Fruit fly (Drosophila melanogaster) S2 (cell line): ENCODE results near the gene brm.

Experiments
- CG8478 ChIP-seq: fragments of >200 bp; optimal IDR thresholded peaks from 2 replicates; lab custom pipeline; 2018
- CTCF ChIP-seq, 2 experiments: fragments of >200 bp; optimal IDR thresholded peaks; 2 replicates each; lab custom pipeline; 2018

The brm gene

dm6 chr3L:15982783-15983432 is at the start of gene brm, which contains the start of gene Arl1:
Gene brm (minus strand): TSS chr3L:15982869.
Gene Arl1 (plus strand): TSS chr3L:15983135.
- TF ChIP-seq CG8478: no peak
- no peak for TF ChIP-seq CTCF (optimal IDR thresholded peaks at IDR 0.05; lab: Kevin White, UChicago)

dm6 chr3L:16028924-16029323 is 46.3 kb upstream of the brm start:
- TF ChIP-seq CG8478 (no peak), CTCF (optimal IDR thresholded peaks at IDR 0.05; lab: Kevin White, UChicago) (no peak)

dm6 chr3L:16027163-16027633 is 44.5 kb upstream of the brm start:
- no peak for TF ChIP-seq CG8478
- TF ChIP-seq CTCF (optimal IDR thresholded peaks at IDR 0.05; lab: Kevin White, UChicago): no peak

DNA sequence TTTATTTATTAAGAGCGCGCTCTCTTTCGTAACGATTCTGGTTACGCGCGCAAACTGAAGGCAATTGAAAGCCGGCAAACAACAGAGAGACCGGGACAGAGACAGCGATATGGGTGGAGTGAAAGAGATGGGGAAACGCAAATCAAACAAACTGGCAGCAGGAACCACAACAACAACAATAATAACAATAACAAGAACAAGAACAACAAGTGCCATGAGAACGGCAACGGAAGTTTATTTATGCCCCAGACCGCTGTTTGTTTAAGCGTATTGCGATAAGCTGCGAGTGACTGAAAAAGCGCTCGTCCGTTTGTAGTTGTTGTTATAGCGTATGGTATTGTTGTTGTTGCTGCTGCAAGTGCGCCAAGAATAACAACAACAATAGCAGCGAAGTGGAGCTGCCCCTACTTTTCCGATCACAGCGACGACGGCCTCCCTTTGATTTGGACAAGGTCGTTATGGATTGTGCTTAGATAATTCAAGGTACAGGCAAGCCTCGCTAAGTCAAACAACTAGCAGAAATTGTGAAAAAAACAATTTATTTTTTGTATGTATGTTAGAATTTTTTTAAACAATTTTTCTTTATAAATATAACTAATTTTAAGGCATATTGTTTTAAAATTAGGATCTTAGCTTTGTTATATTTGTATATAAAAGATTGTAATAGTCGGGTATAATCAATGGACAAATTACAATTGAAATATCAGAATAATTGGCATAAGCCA is 43.6 kb upstream of the brm start:
- TF ChIP-seq CTCF (optimal IDR thresholded peaks at IDR 0.05; lab: Kevin White, UChicago) (no peak), CG8478 (no peak)

DNA sequence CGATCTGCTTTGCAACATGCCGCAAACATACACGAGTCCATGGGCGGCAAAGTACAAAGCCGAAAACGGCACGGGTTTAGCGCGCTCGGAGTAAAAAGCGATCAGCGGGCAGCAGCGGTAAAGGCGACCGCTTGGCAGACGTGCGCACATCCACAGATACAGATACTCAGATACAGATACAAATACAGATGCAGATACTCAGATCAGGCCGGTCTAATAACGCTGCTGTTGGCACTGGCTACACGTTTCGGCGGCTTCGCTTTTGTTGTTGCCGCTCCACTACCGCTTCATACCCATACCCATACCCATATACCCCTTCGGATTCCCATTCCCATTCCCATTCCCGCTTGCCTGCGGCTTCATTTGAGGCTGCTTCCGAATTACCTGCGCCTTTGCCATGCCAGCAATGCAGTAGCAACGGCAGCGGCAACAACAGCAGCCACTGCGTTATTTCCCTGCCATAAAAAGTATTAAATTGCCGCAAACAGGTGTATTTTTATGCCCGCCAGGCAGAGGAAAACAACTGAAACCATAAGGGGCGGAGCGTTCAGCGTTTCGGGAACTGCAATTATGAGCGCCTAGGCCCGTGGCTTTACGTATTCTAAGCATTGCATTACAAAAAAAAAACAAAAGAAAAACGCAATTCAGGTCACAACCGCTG is 42.5 kb upstream of the brm start:
- no peak for TF ChIP-seq CTCF (optimal IDR thresholded peaks at IDR 0.05; lab: Kevin White, UChicago)
- no peak for TF ChIP-seq CG8478

DNA sequence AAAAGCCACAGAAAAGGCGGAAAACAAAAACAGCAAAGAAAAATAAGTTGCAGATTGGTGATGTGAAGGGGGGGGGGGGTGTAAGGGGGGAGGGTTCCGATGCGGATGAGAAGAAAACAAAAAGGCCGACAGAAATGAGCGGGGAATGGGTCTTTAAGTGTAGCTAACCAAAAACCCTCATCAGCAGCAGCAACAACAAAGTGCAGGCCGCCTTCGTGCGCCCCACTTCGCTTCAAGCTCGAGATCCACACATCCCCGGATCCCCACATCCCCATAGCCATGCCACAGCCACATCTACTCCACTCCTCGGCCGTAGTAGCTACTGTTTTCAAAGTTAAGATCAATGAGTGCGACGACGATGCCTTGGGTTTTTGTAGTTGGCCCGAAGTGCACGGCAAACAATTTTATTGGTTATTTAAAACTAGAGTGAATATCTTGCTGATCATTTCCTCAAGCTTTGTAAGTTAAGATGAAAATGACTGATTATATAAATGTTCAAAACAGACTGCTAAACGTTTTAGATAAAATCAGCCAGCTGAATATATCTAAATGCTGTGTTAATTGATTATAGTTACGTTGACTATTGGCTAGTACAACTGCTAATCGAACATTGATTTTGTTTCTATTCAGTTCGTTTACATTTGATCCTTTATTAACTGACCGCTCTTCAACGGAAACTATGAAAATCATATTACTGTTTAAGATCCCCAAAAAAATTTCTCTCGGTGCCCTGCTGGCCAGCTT is 41.8 kb upstream of the brm start:
- TF ChIP-seq CG8478 (no peak), CTCF (optimal IDR thresholded peaks at IDR 0.05; lab: Kevin White, UChicago) (no peak)

DNA sequence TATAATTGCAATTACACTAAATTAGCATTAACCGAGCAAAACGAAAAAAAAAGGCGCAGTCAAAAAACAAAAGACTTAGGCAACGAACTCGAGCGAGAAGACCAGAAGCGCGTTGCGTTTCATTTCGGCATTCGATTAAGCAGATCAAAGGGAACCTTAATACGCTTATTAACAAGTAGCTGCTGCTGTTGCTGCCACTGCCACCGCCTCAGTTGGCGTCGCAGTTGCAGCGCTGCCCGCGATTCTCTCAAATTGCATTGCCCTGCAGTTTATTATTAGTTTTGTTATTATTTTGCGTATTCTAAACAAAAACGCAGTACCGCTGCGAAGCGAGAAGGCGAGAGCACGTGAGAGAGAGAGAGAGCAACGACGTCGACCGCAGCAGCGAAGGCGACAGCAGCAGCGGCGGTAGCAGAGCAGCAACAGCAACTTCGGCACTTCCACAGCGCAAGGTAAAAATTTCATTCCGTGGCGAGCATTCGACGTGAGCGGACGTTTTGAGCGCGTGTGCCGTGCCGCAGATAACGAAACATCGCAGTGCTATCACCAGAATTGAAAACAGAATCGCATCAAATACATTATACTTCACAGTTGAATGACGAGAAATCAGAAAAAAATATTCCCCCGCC is 40.5 kb upstream of the brm start, which contains the start of gene Notum:
Gene Notum, plus strand, starts transcription at position 461 of the 629 bp plus-strand sequence.
- TF ChIP-seq CTCF (optimal IDR thresholded peaks at IDR 0.05; lab: Kevin White, UChicago) (no peak), CG8478 (no peak)

DNA sequence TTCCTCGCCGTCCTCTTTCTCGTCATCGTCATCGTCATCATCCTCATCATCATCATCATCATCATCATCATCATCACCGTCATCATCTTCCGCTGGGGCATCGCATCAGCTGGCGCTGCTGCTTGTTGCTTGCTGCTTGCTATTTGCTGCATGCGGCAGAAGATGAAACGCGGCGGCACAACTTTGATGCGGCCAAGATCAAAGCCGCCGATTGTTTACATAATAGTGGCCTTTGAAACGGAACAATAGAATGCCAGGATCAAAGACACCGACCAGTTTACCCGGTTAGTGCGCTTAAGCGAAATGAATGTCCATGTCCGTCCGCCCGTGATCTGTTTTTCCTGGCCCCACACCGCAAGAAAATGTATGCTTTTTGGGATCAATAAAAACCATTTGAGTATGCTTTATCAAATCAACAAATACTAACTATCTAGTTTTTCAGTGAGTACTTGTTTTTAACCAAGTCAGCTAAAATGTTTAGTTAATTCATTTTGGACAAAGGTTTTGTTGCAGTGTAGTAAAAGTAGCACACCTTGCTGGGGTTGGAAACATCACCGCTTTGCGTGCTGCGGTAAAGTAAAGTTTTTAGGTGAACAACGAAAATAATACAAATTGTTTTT is 38.5 kb upstream of the brm start:
- TF ChIP-seq CG8478 (no peak), CTCF (optimal IDR thresholded peaks at IDR 0.05; lab: Kevin White, UChicago) (no peak)

DNA sequence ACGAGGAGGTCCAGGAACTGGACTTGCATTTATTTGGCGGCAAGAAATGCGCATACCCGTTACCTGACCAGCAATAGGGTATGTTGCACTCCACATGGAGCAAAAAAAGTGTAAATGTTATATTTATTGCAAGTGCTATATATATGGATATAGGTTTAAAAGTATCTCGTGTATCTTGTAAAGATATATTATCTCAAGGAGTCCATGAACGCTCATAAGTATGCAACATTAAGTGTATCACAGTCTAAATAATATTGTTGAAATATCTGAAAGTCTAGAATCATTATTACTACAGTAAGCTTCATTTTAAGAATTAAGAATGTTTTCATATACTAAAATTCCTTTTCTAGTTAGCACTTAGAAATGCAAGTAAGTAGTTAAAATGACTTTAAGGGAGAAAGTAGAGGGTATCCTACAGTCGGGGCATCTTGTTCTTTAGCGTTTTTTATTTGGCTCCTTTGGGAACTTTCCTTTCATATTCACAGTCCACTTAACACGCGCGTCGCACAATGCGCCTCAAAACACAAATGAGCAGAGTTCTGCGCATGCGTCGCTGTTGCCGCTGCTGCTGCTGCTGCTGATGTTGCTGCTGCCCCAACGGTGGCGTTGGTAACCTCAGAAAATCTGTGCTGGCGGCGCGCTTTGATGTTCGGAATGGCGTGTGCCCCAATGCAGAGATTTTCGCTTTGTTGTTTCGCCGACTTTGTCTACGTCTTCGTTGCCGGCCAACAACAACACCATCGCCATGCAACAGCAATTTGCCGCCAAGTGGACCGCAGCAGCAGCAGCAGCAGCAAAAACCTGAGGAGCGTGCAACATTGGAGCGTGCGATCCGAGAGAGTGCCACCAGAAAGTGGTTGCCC is 36.7 kb upstream of the brm start:
- no peak for TF ChIP-seq CG8478
- TF ChIP-seq CTCF (optimal IDR thresholded peaks at IDR 0.05; lab: Kevin White, UChicago): no peak

DNA sequence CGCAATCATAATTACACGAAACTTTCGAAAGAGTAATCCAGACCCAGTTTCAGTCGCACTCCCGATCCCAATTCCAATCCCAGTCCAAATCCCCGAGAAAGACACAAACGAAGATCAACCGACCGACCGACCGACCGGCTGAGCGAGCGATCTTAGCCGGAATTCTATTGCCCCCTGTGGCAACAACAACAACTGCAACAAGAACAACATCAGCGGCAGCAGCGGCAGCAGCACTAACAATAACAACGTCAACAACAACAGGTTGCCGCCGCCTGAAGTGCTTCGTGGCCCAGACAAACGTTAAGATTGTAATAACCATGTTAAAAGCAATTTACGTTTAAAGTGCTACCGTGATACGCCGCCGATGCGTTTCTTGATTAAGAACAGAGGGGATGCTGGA is 36.1 kb upstream of the brm start:
- no peak for TF ChIP-seq CTCF (optimal IDR thresholded peaks at IDR 0.05; lab: Kevin White, UChicago)
- no peak for TF ChIP-seq CG8478

dm6 chr3L:16018251-16018583 is 35.5 kb upstream of the brm start:
- TF ChIP-seq CG8478: no peak
- TF ChIP-seq CTCF (optimal IDR thresholded peaks at IDR 0.05; lab: Kevin White, UChicago): no peak

dm6 chr3L:16017528-16018250 is 35.0 kb upstream of the brm start:
- TF ChIP-seq CG8478: no peak
- TF ChIP-seq CTCF (optimal IDR thresholded peaks at IDR 0.05; lab: Kevin White, UChicago): no peak

- no peak for TF ChIP-seq CTCF (optimal IDR thresholded peaks at IDR 0.05; lab: Kevin White, UChicago)
- no peak for TF ChIP-seq CG8478
These were observed 34.2 kb upstream of the brm start for dm6 chr3L:16016911-16017310.
